Fruit fly (Drosophila melanogaster): ENCODE data around the gene CG42507.

CG42507 gene

DNA sequence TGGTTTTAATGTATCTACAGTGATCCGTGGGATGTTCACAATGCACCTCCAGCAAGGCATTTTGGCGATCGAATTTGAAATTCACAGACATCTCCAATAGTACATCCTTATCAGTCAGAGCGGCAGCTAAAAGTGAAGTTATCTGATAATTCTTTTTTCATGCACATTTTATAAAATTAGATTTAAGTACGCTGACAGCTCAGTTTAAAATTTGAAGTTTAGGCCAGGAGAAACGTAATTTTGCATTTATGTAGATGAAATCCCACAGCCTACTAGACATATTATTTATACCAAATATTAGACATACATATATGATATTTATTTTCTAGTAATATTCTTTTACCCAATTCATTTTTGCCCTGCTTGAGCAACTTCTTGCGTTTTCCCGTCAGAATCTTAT, 3.2 kb upstream of the CG42507 start, which contains the start of gene Trl:
Gene Trl, minus strand, starts transcription at position 101 of the 400 bp plus-strand sequence.
- no peak for TF ChIP-seq Dll (optimal IDR thresholded peaks at IDR 0.05)
- TF ChIP-seq psq (optimal IDR thresholded peaks at IDR 0.05): no peak
- no peak for TF ChIP-seq EcR (GFP tag; optimal IDR thresholded peaks at IDR 0.05)
- no peak for TF ChIP-seq CG8478 (optimal IDR thresholded peaks at IDR 0.05)
- no peak for TF ChIP-seq pan (optimal IDR thresholded peaks at IDR 0.05)
- TF ChIP-seq usp (GFP tag; optimal IDR thresholded peaks at IDR 0.05): no peak

DNA sequence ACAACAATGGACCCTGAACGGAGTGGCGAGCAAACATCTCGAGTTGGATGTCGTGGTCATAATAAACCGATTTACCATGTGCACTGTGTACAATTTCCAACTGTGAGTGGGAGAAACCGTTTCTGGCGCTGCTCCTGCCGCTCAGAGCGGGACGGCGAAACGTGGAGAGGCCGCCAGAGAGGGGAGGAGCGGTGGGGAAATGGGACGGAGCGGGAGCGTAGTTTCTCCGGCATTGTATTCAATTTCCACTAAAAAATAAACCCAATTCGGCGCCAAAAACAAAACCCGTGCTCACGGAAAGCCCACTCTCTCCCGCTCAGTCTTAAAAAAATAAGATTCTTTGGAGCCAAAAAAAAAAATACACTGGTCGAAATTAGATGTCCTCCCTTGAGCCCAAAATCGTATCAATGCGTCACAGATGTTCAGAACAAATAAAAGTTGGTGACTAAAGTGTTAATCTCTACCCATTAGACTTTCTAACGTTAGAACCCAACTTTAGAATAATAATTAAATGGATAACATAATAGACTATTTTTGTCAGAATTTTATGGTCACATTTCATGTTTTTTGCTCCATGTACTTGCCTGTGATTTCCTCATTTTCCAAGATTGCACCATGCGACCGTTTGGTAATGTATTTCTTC, 2.3 kb upstream of the CG42507 start:
- TF ChIP-seq usp (GFP tag; optimal IDR thresholded peaks at IDR 0.05): no peak
- TF ChIP-seq CG8478 (optimal IDR thresholded peaks at IDR 0.05): no peak
- TF ChIP-seq Dll (optimal IDR thresholded peaks at IDR 0.05): no peak
- TF ChIP-seq pan (optimal IDR thresholded peaks at IDR 0.05): no peak
- TF ChIP-seq psq (optimal IDR thresholded peaks at IDR 0.05): no peak
- no peak for TF ChIP-seq EcR (GFP tag; optimal IDR thresholded peaks at IDR 0.05)

DNA sequence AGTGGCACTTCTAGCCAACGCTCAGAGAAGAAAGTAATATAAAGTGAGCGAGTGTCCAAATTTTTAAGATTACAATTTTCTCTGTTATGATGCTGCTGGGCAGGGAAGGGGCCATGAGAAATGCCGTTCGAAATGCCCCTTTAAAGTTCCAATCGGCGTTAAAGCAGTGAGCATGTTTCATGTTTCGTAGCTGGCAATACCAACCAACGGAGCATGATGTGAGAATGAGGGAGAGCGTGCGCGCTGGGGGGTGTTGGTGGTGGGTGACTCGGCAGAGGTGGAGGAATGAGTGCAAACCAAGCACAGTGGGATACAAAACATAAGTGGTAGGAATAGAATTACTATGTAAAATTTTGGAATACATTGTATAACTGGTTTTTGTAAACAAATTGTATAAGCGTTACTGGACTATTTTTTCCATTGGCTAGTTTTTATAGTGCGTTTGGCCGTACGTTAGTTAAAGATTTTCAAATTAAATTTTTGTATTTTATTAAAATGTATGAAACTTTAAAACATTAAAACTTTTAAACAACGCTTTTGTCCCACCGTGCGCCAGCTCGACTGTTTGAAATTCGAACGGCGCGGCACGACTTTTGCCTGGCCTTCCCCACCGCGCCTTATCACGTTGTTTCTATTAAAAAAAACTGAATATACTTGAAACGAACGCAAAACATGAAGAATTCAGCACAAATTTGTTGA, 1.5 kb upstream of the CG42507 start:
- TF ChIP-seq Dll (optimal IDR thresholded peaks at IDR 0.05) (peak; percentile 19), EcR (GFP tag; optimal IDR thresholded peaks at IDR 0.05) (no peak)

DNA sequence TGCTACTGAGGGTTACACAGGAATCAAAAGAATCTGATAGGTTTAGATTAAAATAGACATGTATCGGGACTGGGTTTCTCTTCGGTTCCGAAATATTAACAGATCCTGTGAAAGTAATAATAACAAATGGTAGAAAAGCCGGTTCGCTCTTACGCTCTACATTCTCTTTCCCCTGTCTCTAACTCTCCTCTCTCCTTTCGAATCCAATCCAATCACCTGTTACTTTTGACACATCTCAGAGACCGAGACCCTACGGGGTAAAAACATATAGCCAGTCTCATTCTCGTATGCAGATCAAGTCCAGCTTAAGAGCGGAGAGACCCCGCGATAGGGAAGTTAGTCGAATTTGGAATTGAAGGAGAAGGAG, 951 bp upstream of the CG42507 start:
- TF ChIP-seq EcR (GFP tag; optimal IDR thresholded peaks at IDR 0.05): no peak
- TF ChIP-seq Dll (optimal IDR thresholded peaks at IDR 0.05): no peak
- no peak for TF ChIP-seq pan (optimal IDR thresholded peaks at IDR 0.05)
- no peak for TF ChIP-seq usp (GFP tag; optimal IDR thresholded peaks at IDR 0.05)
- no peak for TF ChIP-seq psq (optimal IDR thresholded peaks at IDR 0.05)
- no peak for TF ChIP-seq CG8478 (optimal IDR thresholded peaks at IDR 0.05)

DNA sequence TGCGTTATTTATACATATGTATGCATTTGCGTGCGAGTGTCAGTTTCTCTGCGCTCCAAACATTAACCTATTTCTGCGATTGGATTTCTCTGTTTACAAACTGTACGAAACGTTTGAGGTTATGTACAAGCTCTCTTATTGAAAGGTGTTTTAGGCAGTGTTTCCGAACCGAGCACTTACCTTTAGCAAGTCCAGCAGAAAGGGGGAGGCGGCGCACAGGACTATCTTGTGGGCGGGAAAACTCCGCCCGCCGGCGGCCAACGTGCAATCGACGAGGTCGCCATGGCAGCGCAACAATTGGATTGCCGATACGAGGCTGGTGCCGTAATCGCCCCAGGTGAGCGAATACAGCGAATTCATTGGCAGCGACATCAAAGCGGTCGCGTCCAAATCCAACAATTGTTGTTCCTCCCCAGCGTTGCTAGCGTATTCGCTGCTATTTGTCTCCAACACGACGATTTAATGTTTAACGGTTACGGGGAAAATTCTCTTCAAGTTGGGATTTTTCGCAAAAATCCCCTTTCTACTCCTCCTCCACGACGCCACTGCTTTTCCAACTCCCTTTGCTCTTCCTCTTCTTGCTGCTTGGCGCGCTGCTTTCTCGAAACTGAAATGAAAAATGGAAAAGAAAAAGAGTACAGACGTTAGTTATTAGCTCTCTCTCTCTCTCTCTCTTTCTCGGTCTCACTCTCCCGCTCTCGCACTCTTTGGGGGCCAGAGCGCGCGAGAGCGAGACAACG, 868 bp downstream of the CG42507 start:
- TF ChIP-seq Dll (optimal IDR thresholded peaks at IDR 0.05): no peak
- no peak for TF ChIP-seq CG8478 (optimal IDR thresholded peaks at IDR 0.05)

DNA sequence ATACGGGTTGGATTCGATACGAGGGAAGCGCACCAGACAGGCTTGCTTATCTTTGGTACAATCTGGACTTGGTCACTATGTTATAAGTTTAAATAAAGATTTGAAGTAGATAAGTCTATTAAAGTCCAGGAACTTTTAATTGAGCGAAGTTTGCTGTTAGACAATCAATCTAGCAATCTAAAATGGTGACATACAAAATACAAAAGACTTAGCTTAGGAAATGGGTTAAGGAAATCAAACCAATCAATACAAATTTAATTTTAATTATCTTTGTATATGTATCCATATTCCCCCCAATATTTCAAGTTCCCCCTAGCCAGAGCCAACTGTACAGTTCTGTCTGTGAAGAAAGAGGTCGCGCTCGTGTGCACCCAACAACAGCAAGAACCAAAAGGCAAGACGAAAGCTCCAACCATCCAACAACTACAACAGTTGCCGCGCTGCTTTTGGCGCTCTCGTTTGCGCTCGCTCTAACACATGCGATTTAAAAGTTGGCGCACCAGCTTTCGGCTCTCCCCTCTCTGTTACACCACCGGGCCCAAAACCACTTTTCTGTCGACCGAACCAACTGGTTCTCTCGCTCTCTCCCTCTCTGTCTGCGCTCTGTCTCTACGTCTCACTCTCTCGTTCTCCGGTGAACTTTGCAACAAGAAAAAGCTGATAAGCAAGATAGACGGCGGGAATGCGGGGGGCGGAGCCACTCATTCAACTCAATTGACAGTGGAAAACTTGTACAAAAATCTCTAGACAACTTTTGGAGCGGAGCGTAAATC, 1.6 kb downstream of the CG42507 start:
- TF ChIP-seq CG8478 (optimal IDR thresholded peaks at IDR 0.05): peak; percentile 90
- no peak for TF ChIP-seq EcR (GFP tag; optimal IDR thresholded peaks at IDR 0.05)
- no peak for TF ChIP-seq pan (optimal IDR thresholded peaks at IDR 0.05)
- TF ChIP-seq psq (optimal IDR thresholded peaks at IDR 0.05): no peak
- TF ChIP-seq Dll (optimal IDR thresholded peaks at IDR 0.05): peak; percentile 95
- no peak for TF ChIP-seq usp (GFP tag; optimal IDR thresholded peaks at IDR 0.05)

DNA sequence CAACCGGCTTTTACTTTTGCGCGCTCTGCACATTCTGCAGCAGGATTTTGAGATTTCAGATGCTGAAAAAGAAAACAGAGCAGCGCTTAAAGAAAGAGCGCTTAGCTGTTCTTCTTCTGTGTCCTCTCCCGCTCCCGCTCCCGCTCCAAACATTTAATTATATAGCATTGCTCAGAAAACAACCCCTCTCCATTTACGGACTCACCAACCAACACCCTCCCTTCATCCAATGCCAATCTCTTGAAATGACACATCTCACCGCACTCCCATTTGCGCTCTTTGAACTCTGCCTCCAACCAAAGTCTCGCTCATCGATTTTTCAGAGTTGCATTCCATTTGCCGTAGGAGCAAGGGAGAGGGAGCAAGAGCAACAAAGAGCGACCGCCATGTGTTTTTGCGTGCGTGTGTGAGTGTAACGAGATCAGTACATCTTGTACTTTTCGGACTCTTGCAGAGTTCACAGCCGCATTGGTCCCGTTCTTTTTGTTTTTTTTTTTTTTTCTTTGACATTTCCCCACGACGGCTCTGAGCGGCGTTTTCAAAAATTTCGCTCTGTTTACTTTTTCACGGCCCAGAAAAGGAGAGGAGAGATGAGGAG, 2.6 kb downstream of the CG42507 start:
- no peak for TF ChIP-seq psq (optimal IDR thresholded peaks at IDR 0.05)
- TF ChIP-seq Dll (optimal IDR thresholded peaks at IDR 0.05): peak; percentile 99

DNA sequence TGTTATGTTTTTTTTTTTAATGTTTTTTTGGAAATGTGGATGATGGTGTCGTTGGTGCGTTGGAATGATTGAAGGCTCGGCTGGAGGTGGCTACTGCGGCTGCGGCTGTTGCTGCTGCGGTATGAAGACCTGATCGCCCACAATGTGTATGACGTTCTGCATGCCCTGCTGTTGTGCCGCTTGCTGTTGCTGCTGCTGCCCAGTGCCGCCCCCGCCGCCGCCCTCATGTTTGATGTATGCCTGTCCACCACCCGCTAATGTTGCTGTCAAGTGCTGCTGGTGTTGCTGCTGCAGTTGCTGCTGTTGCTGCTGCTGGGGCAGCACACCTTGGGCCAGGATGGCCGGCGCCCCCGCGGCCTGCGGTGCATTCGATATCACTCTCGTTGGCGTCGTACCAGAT, 4.9 kb downstream of the CG42507 start:
- no peak for TF ChIP-seq psq (optimal IDR thresholded peaks at IDR 0.05)
- TF ChIP-seq CG8478 (optimal IDR thresholded peaks at IDR 0.05): no peak
- TF ChIP-seq EcR (GFP tag; optimal IDR thresholded peaks at IDR 0.05): no peak
- TF ChIP-seq pan (optimal IDR thresholded peaks at IDR 0.05): no peak
- no peak for TF ChIP-seq Dll (optimal IDR thresholded peaks at IDR 0.05)
- TF ChIP-seq usp (GFP tag; optimal IDR thresholded peaks at IDR 0.05): no peak

DNA sequence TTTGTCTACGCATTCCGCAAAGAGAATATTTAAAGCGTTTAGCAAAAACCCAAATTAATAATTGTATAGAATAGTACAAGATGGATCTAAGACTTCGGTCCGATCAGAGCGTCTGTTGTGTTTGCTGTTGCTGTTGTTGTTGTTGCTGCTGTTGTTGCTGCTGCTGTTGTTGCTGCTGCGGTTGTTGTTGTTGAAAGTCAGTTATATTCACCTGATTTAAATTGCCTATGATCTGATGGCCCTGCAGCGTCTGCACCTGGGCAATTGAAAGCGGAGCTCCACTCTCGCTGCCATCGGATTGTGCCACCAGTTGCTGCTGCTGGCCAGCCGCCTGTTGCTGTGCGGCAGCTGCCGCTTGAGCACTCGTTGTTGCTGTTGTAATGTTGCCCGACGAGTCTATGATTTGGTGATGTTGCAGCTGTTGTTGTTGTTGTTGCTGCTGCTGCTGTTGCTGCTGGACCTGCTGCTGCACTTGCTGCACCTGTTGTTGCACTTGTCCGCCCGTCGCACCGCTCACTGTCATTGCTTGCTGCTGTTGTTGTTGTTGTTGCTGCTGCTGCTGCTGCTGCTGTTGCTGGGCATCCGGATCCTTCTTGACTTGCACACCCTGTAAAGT, 6.6 kb downstream of the CG42507 start:
- TF ChIP-seq EcR (GFP tag; optimal IDR thresholded peaks at IDR 0.05) (no peak), pan (optimal IDR thresholded peaks at IDR 0.05) (no peak), usp (GFP tag; optimal IDR thresholded peaks at IDR 0.05) (no peak), psq (optimal IDR thresholded peaks at IDR 0.05) (no peak), Dll (optimal IDR thresholded peaks at IDR 0.05) (no peak), CG8478 (optimal IDR thresholded peaks at IDR 0.05) (no peak)

DNA sequence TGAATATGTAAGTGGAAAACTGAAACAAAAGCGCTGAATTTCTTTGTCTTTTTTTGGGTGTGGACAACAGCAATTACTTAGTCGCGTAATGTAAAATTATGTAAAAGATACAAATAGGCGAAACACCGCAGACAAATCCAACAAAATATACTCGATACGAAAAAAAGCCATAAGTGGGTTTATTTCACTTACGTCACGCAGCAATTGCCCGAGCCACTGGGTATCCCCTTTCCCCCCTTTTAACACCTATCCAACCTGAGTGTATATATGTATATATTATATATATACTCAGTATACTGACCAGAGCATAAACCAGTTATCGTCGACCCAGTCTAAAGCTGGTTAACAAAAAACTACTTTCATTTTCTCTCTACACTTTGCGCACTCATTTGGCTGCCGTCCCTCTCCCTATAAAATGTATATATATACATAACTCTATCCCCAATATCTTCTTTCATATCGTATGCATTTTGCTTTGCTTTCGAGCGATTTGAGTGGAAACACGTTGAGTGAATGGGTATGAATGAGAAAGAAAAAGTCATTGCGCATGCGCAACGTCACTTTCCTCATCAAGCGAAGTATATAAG, 14.6 kb downstream of the CG42507 start:
- TF ChIP-seq Dll (optimal IDR thresholded peaks at IDR 0.05) (no peak), psq (optimal IDR thresholded peaks at IDR 0.05) (no peak), CG8478 (optimal IDR thresholded peaks at IDR 0.05) (no peak), pan (optimal IDR thresholded peaks at IDR 0.05) (no peak)

DNA sequence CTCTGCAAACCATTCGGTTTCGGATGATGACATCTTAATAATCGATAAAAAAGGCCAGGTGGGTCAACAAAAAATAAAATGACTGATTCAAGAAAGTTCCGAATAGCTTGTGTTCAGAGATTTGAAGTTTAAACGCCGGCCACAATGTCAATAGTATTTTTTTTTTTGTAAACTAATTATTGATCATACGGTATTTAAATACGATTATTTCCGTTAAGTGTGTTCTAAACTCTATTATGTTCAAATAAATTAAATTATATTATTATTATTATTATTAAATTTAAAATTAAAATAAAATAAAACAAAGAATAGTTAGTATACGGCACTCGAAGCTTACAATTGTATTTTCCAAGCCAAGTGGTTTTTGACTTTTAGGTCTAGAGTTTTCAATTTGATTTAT, 24.3 kb downstream of the CG42507 start, which contains the start of gene CG13471:
Gene CG13471, minus strand, starts transcription at position 101 of the 400 bp plus-strand sequence.
- TF ChIP-seq usp (GFP tag; optimal IDR thresholded peaks at IDR 0.05): no peak
- TF ChIP-seq CG8478 (optimal IDR thresholded peaks at IDR 0.05): no peak
- TF ChIP-seq Dll (optimal IDR thresholded peaks at IDR 0.05): no peak
- TF ChIP-seq psq (optimal IDR thresholded peaks at IDR 0.05): no peak
- no peak for TF ChIP-seq EcR (GFP tag; optimal IDR thresholded peaks at IDR 0.05)
- no peak for TF ChIP-seq pan (optimal IDR thresholded peaks at IDR 0.05)

All from whole organism.